Worm (Caenorhabditis elegans) whole organism, L3 larva: Measurements from ENCODE around the gene nuo-5.

Experiments
- R02D3.7 ChIP-seq: fragments of 150-350 bp; optimal IDR thresholded peaks from 2 replicates; lab custom pipeline; 2014; ENCODE audit warnings: missing biosample characterization, missing genetic modification characterization
- ZK546.5 ChIP-seq: sonication (generic microtip); optimal IDR thresholded peaks from 2 replicates; lab custom pipeline; 2017; ENCODE audit warnings: missing biosample characterization, missing genetic modification characterization
- aly-2 ChIP-seq: fragments of 150-350 bp; optimal IDR thresholded peaks from 2 replicates; lab custom pipeline; 2014; ENCODE audit warnings: missing biosample characterization, missing genetic modification characterization
- ceh-16 ChIP-seq: sonication (generic microtip); optimal IDR thresholded peaks from 2 replicates; lab custom pipeline; 2017; ENCODE audit warnings: missing biosample characterization, missing genetic modification characterization
- ceh-28 ChIP-seq: fragments of 150-350 bp; optimal IDR thresholded peaks from 2 replicates; lab custom pipeline; 2014; ENCODE audit warnings: missing biosample characterization, missing genetic modification reagents, missing genetic modification characterization
- ceh-82 ChIP-seq: fragments of 150-350 bp; optimal IDR thresholded peaks from 2 replicates; lab custom pipeline; 2014; ENCODE audit warnings: missing biosample characterization, missing genetic modification characterization
- ceh-9 ChIP-seq: sonication (generic microtip); optimal IDR thresholded peaks from 2 replicates; lab custom pipeline; 2018; ENCODE audit warnings: missing biosample characterization, missing genetic modification characterization
- egl-27 ChIP-seq: sonication (generic microtip); optimal IDR thresholded peaks from 4 replicates; lab custom pipeline; 2017; ENCODE audit warnings: missing biosample characterization, missing genetic modification reagents, missing genetic modification characterization
- egl-5 ChIP-seq: fragments of 150-350 bp; optimal IDR thresholded peaks from 2 replicates; lab custom pipeline; 2017; ENCODE audit warnings: missing biosample characterization, missing genetic modification reagents, missing genetic modification characterization, inconsistent platforms
- elt-1 ChIP-seq: fragments of 150-350 bp; optimal IDR thresholded peaks from 2 replicates; lab custom pipeline; 2014; ENCODE audit warnings: missing biosample characterization, missing genetic modification characterization
- elt-2 ChIP-seq: sonication (generic microtip); optimal IDR thresholded peaks from 2 replicates; lab custom pipeline; 2016; ENCODE audit warnings: missing genetic modification reagents, mild to moderate bottlenecking, missing genetic modification characterization, missing compliant biosample characterization
- elt-3 ChIP-seq, 3 experiments: fragments of 150-350 bp in 1 of 3; sonication (generic microtip) in 2 of 3; optimal IDR thresholded peaks; 2 replicates in 2 of 3; 4 replicates in 1 of 3; lab custom pipeline; 2014 to 2017; ENCODE audit warnings: missing biosample characterization in 3 of 3, missing genetic modification characterization in 3 of 3
- eor-1 ChIP-seq, 2 experiments: fragments of 150-350 bp; optimal IDR thresholded peaks; 2 replicates each; lab custom pipeline; 2014 to 2018; ENCODE audit warnings: missing biosample characterization in 2 of 2, missing genetic modification characterization in 2 of 2
- fkh-10 ChIP-seq: sonication (generic microtip); optimal IDR thresholded peaks from 2 replicates; lab custom pipeline; 2017; ENCODE audit warnings: missing biosample characterization, missing genetic modification reagents, missing genetic modification characterization
- fkh-2 ChIP-seq: fragments of 150-350 bp; optimal IDR thresholded peaks from 2 replicates; lab custom pipeline; 2014; ENCODE audit warnings: missing biosample characterization, missing genetic modification reagents, missing genetic modification characterization
- fos-1 ChIP-seq: fragments of 150-350 bp; optimal IDR thresholded peaks from 2 replicates; lab custom pipeline; 2014; ENCODE audit warnings: missing biosample characterization, missing genetic modification characterization
- hmg-11 ChIP-seq: sonication (generic microtip); optimal IDR thresholded peaks from 2 replicates; lab custom pipeline; 2016; ENCODE audit warnings: missing genetic modification characterization, missing compliant biosample characterization
- lin-15B ChIP-seq: fragments of 150-350 bp; optimal IDR thresholded peaks from 2 replicates; lab custom pipeline; 2014; ENCODE audit warnings: missing biosample characterization, missing genetic modification characterization
- lin-39 ChIP-seq: fragments of 150-350 bp; optimal IDR thresholded peaks from 2 replicates; lab custom pipeline; 2018; ENCODE audit warnings: missing biosample characterization, missing genetic modification reagents, missing genetic modification characterization
- lsy-12 ChIP-seq: sonication (generic microtip); optimal IDR thresholded peaks from 2 replicates; lab custom pipeline; 2016; ENCODE audit warnings: mild to moderate bottlenecking, missing genetic modification characterization, missing compliant biosample characterization
- mml-1 ChIP-seq: fragments of 150-350 bp; sonication (generic microtip); optimal IDR thresholded peaks from 3 replicates; lab custom pipeline; 2014; ENCODE audit warnings: missing biosample characterization, missing genetic modification characterization
- nfya-1 ChIP-seq: sonication (generic microtip); optimal IDR thresholded peaks from 2 replicates; lab custom pipeline; 2017; ENCODE audit warnings: missing genetic modification characterization, mild to moderate bottlenecking, missing compliant biosample characterization, antibody characterized with exemption, moderate library complexity; ENCODE audit not compliant: insufficient read depth
- nhr-11 ChIP-seq: fragments of 150-350 bp; optimal IDR thresholded peaks from 2 replicates; lab custom pipeline; 2014; ENCODE audit warnings: missing biosample characterization, missing genetic modification characterization
- nhr-23 ChIP-seq: fragments of 150-350 bp; optimal IDR thresholded peaks from 2 replicates; lab custom pipeline; 2014; ENCODE audit warnings: missing biosample characterization, missing genetic modification reagents, missing genetic modification characterization
- nhr-237 ChIP-seq: fragments of 150-350 bp; optimal IDR thresholded peaks from 2 replicates; lab custom pipeline; 2014; ENCODE audit warnings: missing biosample characterization, missing genetic modification characterization
- nhr-25 ChIP-seq: sonication (generic microtip); optimal IDR thresholded peaks from 2 replicates; lab custom pipeline; 2017; ENCODE audit warnings: missing biosample characterization, missing genetic modification characterization
- nhr-28 ChIP-seq: fragments of 150-350 bp; optimal IDR thresholded peaks from 2 replicates; lab custom pipeline; 2014; ENCODE audit warnings: missing biosample characterization, missing genetic modification characterization
- nhr-43 ChIP-seq: sonication (generic microtip); optimal IDR thresholded peaks from 2 replicates; lab custom pipeline; 2016; ENCODE audit warnings: mild to moderate bottlenecking, missing genetic modification characterization, missing compliant biosample characterization; ENCODE audit not compliant: poor library complexity, severe bottlenecking
- nhr-76 ChIP-seq: fragments of 150-350 bp; sonication (generic microtip); optimal IDR thresholded peaks from 5 replicates; lab custom pipeline; 2014; ENCODE audit warnings: missing biosample characterization, missing genetic modification characterization
- pha-4 ChIP-seq: fragments of 150-350 bp; optimal IDR thresholded peaks from 2 replicates; lab custom pipeline; 2014; ENCODE audit warnings: missing biosample characterization, missing genetic modification reagents, missing genetic modification characterization
- pqm-1 ChIP-seq: fragments of 150-350 bp; optimal IDR thresholded peaks from 2 replicates; lab custom pipeline; 2017; ENCODE audit warnings: missing biosample characterization, missing genetic modification characterization, inconsistent platforms
- skn-1 ChIP-seq: fragments of 150-350 bp; optimal IDR thresholded peaks from 2 replicates; lab custom pipeline; 2014; ENCODE audit warnings: missing biosample characterization, missing genetic modification characterization
- snpc-4 ChIP-seq: fragments of 150-350 bp; optimal IDR thresholded peaks from 2 replicates; lab custom pipeline; 2014; ENCODE audit warnings: missing biosample characterization, missing genetic modification characterization
- tbx-2 ChIP-seq: sonication (generic microtip); optimal IDR thresholded peaks from 2 replicates; lab custom pipeline; 2016; ENCODE audit warnings: mild to moderate bottlenecking, missing genetic modification characterization, missing compliant biosample characterization
- unc-62 ChIP-seq: fragments of 150-350 bp; sonication (generic microtip); optimal IDR thresholded peaks from 4 replicates; lab custom pipeline; 2014; ENCODE audit warnings: missing biosample characterization, missing genetic modification reagents, missing genetic modification characterization
- zag-1 ChIP-seq: fragments of 150-350 bp; optimal IDR thresholded peaks from 2 replicates; lab custom pipeline; 2014; ENCODE audit warnings: missing biosample characterization, missing genetic modification characterization
- ztf-4 ChIP-seq: fragments of 150-350 bp; optimal IDR thresholded peaks from 2 replicates; lab custom pipeline; 2014; ENCODE audit warnings: missing biosample characterization, missing genetic modification characterization

nuo-5 gene

DNA sequence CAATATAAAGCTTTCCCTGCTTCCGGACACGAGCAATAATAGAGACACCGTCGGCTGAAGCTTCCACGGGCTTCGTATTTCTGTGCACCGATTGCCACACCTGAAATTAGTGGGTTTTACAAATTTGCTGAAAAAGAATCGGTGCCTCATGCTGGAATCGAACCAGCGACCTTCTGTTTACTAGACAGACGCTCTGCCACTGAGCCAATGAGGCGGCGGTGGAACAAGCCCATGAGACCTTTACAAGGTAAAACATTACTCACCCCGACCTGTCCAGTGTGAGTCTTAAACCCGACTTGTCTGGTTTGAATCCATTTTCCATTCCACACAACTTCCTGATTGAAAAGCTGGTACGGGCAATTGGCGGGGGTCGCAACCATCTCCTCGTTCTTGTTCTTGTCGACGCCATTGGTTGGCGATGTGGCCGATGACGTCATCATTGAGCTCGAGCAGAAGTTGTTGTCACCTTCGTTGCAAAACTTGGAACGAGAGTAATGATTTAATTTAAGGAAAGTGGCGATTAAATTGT lies 34.2 kb upstream of the nuo-5 start, which contains the start of gene ndx-2:
Gene ndx-2, minus strand, starts transcription at position 479 of the 529 bp plus-strand sequence.
- peak; percentile 14 for TF ChIP-seq lsy-12 (tag; lab: Kevin White, UChicago)
- TF ChIP-seq ceh-9 (tag; lab: Kevin White, UChicago): no peak

ce11 chrV:2666600-2666999 lies 32.2 kb upstream of the nuo-5 start, which contains the start of gene W02G9.4:
TSS of gene W02G9.4 (plus strand) at chrV:2666900.
- TF ChIP-seq ceh-9 (tag; lab: Kevin White, UChicago) (no peak), lin-39 (tag; lab: Kevin White, UChicago) (no peak), skn-1 (tag; lab: Kevin White, UChicago) (no peak), zag-1 (tag; lab: Kevin White, UChicago) (no peak), mml-1 (tag; lab: Kevin White, UChicago) (no peak), ztf-4 (no peak), nhr-23 (tag; lab: Kevin White, UChicago) (no peak), aly-2 (tag; lab: Kevin White, UChicago) (no peak), R02D3.7 (tag; lab: Kevin White, UChicago) (no peak), nhr-28 (tag; lab: Kevin White, UChicago) (no peak), nhr-237 (tag; lab: Kevin White, UChicago) (no peak), ZK546.5 (tag; lab: Kevin White, UChicago) (no peak), nfya-1 (tag; lab: Kevin White, UChicago) (no peak), lin-15B (no peak), fos-1 (no peak), tbx-2 (tag; lab: Kevin White, UChicago) (no peak), nhr-43 (no peak), snpc-4 (tag; lab: Kevin White, UChicago) (no peak), unc-62 (no peak)

DNA sequence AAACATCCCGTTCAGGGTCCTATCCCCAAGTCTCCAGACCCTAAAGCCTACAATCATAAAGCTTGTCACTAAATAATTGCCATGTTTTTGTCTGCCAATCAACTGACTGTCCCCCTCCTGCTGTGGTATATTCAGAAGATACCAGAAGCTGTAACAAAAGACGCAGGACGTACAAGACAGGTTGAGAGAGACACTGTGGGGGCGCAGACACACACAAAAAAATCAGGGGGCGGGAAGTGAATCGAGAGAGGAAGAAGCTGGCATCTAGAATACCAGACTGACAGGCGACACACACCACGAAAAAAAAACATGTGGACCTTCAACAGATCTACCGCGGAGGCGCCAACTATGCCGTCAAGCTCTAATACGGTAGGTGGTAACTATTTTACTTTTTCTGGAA lies 27.6 kb upstream of the nuo-5 start, which contains the start of gene kel-8:
Gene kel-8, plus strand, starts transcription at position 301 of the 400 bp plus-strand sequence.
- no peak for TF ChIP-seq ceh-16 (tag; lab: Kevin White, UChicago)
- TF ChIP-seq fkh-2 (tag; lab: Kevin White, UChicago): no peak
- TF ChIP-seq eor-1 (tag; optimal IDR thresholded peaks at IDR 0.05; lab: Kevin White, UChicago): no peak
- TF ChIP-seq fkh-10 (GFP tag; lab: Kevin White, UChicago): no peak
- no peak for TF ChIP-seq zag-1 (tag; lab: Kevin White, UChicago)
- no peak for TF ChIP-seq elt-3 (tag; optimal IDR thresholded peaks at IDR 0.05; lab: Kevin White, UChicago)
- no peak for TF ChIP-seq lin-39 (tag; lab: Kevin White, UChicago)
- no peak for TF ChIP-seq ceh-82
- no peak for TF ChIP-seq lin-15B
- TF ChIP-seq nfya-1 (tag; lab: Kevin White, UChicago): peak; percentile 53
- no peak for TF ChIP-seq elt-1 (tag; lab: Kevin White, UChicago)
- peak; percentile 41 for TF ChIP-seq nhr-25 (tag; lab: Kevin White, UChicago)
- TF ChIP-seq nhr-76 (tag; lab: Kevin White, UChicago): no peak
- no peak for TF ChIP-seq aly-2 (tag; lab: Kevin White, UChicago)
- TF ChIP-seq nhr-28 (tag; lab: Kevin White, UChicago): no peak

- TF ChIP-seq nhr-11 (tag; lab: Kevin White, UChicago) (peak; percentile 96), ceh-28 (peak; percentile 19), elt-1 (tag; lab: Kevin White, UChicago) (no peak), hmg-11 (tag; lab: Kevin White, UChicago) (peak; percentile 58), nhr-43 (peak; percentile 12), egl-5 (tag; lab: Kevin White, UChicago) (peak; percentile 84), nfya-1 (tag; lab: Kevin White, UChicago) (peak; percentile 75), lin-39 (tag; lab: Kevin White, UChicago) (peak; percentile 81), skn-1 (tag; lab: Kevin White, UChicago) (peak; percentile 33), nhr-23 (tag; lab: Kevin White, UChicago) (peak; percentile 65), elt-3 (tag; optimal IDR thresholded peaks at IDR 0.05; lab: Kevin White, UChicago) (no peak), egl-27 (tag; lab: Kevin White, UChicago) (peak; percentile 55), ceh-9 (tag; lab: Kevin White, UChicago) (no peak), R02D3.7 (tag; lab: Kevin White, UChicago) (peak; percentile 22), lin-15B (peak; percentile 89), elt-2 (tag; lab: Kevin White, UChicago) (peak; percentile 40), pha-4 (tag; lab: Kevin White, UChicago) (peak; percentile 93), snpc-4 (tag; lab: Kevin White, UChicago) (peak; percentile 67), nhr-25 (tag; lab: Kevin White, UChicago) (no peak), pqm-1 (tag; lab: Kevin White, UChicago) (peak; percentile 78)
- TF ChIP-seq, all 47 proteins: peak for 16
Measured at ce11 chrV:2672603-2673002, 26.2 kb upstream of the nuo-5 start, which contains the start of gene W02G9.3. TSS of gene W02G9.3 (plus strand) at chrV:2672986.
